Worm (Caenorhabditis elegans) whole organism, early embryonic: ENCODE measurements around the gene str-37.

Experiments
- B0310.2 ChIP-seq: sonication (generic microtip); optimal IDR thresholded peaks from 2 replicates; lab custom pipeline; 2016; ENCODE audit warnings: mild to moderate bottlenecking, missing genetic modification characterization, missing compliant biosample characterization
- F13C5.2 ChIP-seq: sonication (generic microtip); optimal IDR thresholded peaks from 2 replicates; lab custom pipeline; 2017; ENCODE audit warnings: mild to moderate bottlenecking, missing genetic modification characterization, inconsistent platforms, missing compliant biosample characterization
- aly-1 ChIP-seq: sonication (generic microtip); optimal IDR thresholded peaks from 2 replicates; lab custom pipeline; 2016; ENCODE audit warnings: missing genetic modification characterization, missing compliant biosample characterization
- ama-1 ChIP-seq: fragments of 150-350 bp; optimal IDR thresholded peaks from 2 replicates; lab custom pipeline; 2014
- ceh-13 ChIP-seq: fragments of 200-800 bp; sonication (Bioruptor generic); optimal IDR thresholded peaks from 2 replicates; lab custom pipeline; 2018; ENCODE audit warnings: mild to moderate bottlenecking, missing genetic modification characterization, missing compliant biosample characterization
- ceh-36 ChIP-seq: sonication (generic microtip); optimal IDR thresholded peaks from 2 replicates; lab custom pipeline; 2016; ENCODE audit warnings: missing genetic modification characterization, inconsistent platforms, missing compliant biosample characterization
- ets-7 ChIP-seq: sonication (generic microtip); optimal IDR thresholded peaks from 2 replicates; lab custom pipeline; 2016; ENCODE audit warnings: missing genotype, missing genetic modification characterization, missing compliant biosample characterization
- flt-1 ChIP-seq: fragments of 200-800 bp; sonication (Bioruptor generic); IDR thresholded peaks from 2 replicates; pipeline ENCODE4 v1.3.6; 2022; ENCODE audit warnings: missing genetic modification characterization, missing compliant biosample characterization
- hmbx-1 ChIP-seq: sonication (generic microtip); optimal IDR thresholded peaks from 2 replicates; lab custom pipeline; 2016; ENCODE audit warnings: mild to moderate bottlenecking, missing genetic modification characterization, missing compliant biosample characterization
- hmg-4 ChIP-seq: fragments of 200-800 bp; sonication (Bioruptor generic); optimal IDR thresholded peaks from 2 replicates; lab custom pipeline; 2018; ENCODE audit warnings: mild to moderate bottlenecking, missing genetic modification characterization, missing compliant biosample characterization
- hnd-1 ChIP-seq: sonication (generic microtip); optimal IDR thresholded peaks from 2 replicates; lab custom pipeline; 2016; ENCODE audit warnings: missing genetic modification characterization, missing compliant biosample characterization
- pes-1 ChIP-seq: fragments of 200-800 bp; sonication (Bioruptor generic); IDR thresholded peaks from 2 replicates; pipeline ENCODE4 v1.3.6; 2022; ENCODE audit warnings: missing genetic modification reagents, missing genetic modification characterization, missing compliant biosample characterization
- scrt-1 ChIP-seq: fragments of 200-800 bp; sonication (Bioruptor generic); IDR thresholded peaks from 2 replicates; pipeline ENCODE4 v1.3.6; 2022; ENCODE audit warnings: missing genetic modification characterization, missing compliant biosample characterization
- sea-1 ChIP-seq: fragments of 200-800 bp; sonication (Bioruptor generic); conservative IDR thresholded peaks from 2 replicates; pipeline ENCODE4 v1.3.6; 2022; ENCODE audit warnings: missing genetic modification characterization, missing compliant biosample characterization
- tbx-11 ChIP-seq: fragments of 200-800 bp; sonication (Bioruptor generic); IDR thresholded peaks from 2 replicates; pipeline ENCODE4 v1.3.6; 2022; ENCODE audit warnings: missing genetic modification characterization, missing compliant biosample characterization
- tbx-37 ChIP-seq: fragments of 200-800 bp; sonication (Bioruptor generic); conservative IDR thresholded peaks from 2 replicates; pipeline ENCODE4 v1.3.6; 2022; ENCODE audit warnings: missing genetic modification reagents, missing genetic modification characterization, missing compliant biosample characterization
- tra-4 ChIP-seq: sonication (generic microtip); optimal IDR thresholded peaks from 2 replicates; lab custom pipeline; 2017; ENCODE audit warnings: missing genetic modification characterization, missing compliant biosample characterization

Gene str-37

DNA sequence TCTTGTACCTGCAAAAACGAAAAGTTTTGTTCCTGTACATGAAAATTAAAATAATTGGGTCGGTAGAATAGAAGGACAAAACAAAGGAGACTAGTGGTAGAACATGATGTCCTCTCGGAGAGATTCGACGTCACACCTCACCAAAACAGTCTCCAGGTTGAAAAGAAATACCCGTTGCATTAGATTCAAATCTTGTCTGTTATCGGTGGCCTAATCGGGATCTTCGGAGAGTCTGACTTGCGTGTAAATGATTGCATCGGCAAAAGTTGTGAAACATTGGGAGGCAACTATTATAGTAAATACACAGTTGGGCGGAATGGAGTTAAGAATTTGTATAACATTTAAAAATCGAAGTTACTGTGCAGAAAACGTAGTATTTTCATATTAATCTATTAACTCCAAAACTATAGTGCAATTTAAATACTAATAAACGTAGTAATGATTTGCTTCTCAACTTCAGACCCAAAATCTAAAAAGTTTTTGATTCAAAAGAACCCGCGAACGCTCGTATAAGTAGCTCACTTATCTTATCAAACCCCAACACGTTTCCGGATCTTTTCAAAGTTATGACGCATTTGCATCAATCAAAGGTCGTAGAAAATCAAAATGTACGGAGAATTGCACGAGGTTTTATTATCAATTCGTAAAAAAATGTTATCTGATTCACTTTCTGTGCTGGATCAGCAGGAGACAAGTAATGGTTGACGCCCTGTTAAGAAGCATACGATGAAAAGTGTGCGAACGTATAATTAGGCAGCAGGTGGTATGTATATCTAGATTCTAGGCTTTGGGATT lies 6.0 kb downstream of the str-37 start, which contains the start of gene nhr-168:
TSS of gene nhr-168 (minus strand) at position 486 of the 795 bp plus-strand sequence.
- no peak for TF ChIP-seq aly-1 (tag; lab: Kevin White, UChicago)
- no peak for TF ChIP-seq ceh-13
- TF ChIP-seq ceh-36 (tag; lab: Kevin White, UChicago): no peak
- TF ChIP-seq ets-7 (tag; lab: Kevin White, UChicago): no peak
- TF ChIP-seq sea-1 (GFP tag; lab: Robert Waterston, UW): no peak
- TF ChIP-seq pes-1: no peak
- no peak for TF ChIP-seq hmbx-1 (tag; lab: Kevin White, UChicago)
- no peak for TF ChIP-seq ama-1 (lab: Kevin White, UChicago)
- no peak for TF ChIP-seq hnd-1 (tag; lab: Kevin White, UChicago)
- TF ChIP-seq B0310.2: no peak
- TF ChIP-seq tbx-37 (GFP tag; lab: Robert Waterston, UW): no peak
- no peak for TF ChIP-seq tbx-11 (GFP tag; lab: Robert Waterston, UW)
- no peak for TF ChIP-seq flt-1
- TF ChIP-seq hmg-4 (GFP tag; lab: Kevin White, UChicago): no peak
- TF ChIP-seq tra-4 (tag; lab: Kevin White, UChicago): no peak

DNA sequence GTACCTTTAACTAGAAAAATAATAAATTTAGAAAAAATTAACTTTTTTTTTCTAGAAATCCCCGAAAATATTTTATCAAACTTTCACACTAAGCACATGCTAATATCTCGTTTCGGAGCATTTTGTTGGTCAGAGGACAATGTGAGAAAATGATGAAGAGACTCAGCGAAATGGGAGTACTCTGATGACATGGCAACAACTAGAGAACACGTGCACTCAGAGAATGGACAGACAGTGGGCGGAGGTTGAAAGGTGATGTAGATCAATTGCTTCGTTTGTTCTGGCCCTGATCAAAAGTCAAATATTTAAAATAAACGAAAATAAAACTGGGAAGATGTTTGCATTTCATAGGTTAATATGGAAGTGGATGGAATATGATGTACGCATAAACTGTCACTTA lies 6.9 kb downstream of the str-37 start:
- TF ChIP-seq sea-1 (GFP tag; lab: Robert Waterston, UW) (no peak), tbx-11 (GFP tag; lab: Robert Waterston, UW) (no peak), ets-7 (tag; lab: Kevin White, UChicago) (no peak), hnd-1 (tag; lab: Kevin White, UChicago) (no peak), ceh-36 (tag; lab: Kevin White, UChicago) (no peak), B0310.2 (no peak), aly-1 (tag; lab: Kevin White, UChicago) (no peak), scrt-1 (GFP tag; lab: Robert Waterston, UW) (no peak), flt-1 (no peak), hmg-4 (GFP tag; lab: Kevin White, UChicago) (no peak), ama-1 (lab: Kevin White, UChicago) (no peak), tra-4 (tag; lab: Kevin White, UChicago) (no peak)

DNA sequence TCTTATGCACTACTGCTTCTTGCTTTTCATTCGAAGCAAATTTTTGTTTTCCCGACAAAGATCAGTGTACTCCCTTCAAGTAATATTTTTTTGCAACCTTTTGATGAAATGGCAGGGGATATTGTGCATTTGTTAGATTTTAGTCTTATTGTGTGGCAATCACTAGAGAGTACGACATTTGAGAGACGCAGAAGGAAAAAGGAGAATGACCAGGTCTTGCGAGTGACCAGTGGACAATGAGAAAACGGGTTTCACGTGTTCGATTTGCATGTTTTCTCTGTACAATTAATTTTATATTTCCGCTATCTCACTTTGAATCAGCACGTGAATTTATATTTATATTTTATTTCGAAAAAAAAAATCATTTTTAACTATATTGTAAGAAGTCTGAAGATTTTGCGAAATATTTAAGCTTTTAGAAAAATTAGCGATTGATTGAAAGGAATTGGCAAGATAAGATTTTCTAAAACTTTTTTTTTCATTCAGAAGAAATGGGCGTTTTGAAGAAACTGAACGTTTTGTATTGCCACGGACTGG lies 8.4 kb downstream of the str-37 start, which contains the start of gene C50B6.9:
TSS of gene C50B6.9 (plus strand) at position 487 of the 537 bp plus-strand sequence.
- TF ChIP-seq ets-7 (tag; lab: Kevin White, UChicago) (no peak), tra-4 (tag; lab: Kevin White, UChicago) (no peak), hmg-4 (GFP tag; lab: Kevin White, UChicago) (no peak), hmbx-1 (tag; lab: Kevin White, UChicago) (no peak), F13C5.2 (no peak), ceh-13 (no peak), tbx-11 (GFP tag; lab: Robert Waterston, UW) (no peak), hnd-1 (tag; lab: Kevin White, UChicago) (no peak), tbx-37 (GFP tag; lab: Robert Waterston, UW) (no peak), ceh-36 (tag; lab: Kevin White, UChicago) (no peak), sea-1 (GFP tag; lab: Robert Waterston, UW) (no peak), ama-1 (lab: Kevin White, UChicago) (no peak), pes-1 (no peak)

DNA sequence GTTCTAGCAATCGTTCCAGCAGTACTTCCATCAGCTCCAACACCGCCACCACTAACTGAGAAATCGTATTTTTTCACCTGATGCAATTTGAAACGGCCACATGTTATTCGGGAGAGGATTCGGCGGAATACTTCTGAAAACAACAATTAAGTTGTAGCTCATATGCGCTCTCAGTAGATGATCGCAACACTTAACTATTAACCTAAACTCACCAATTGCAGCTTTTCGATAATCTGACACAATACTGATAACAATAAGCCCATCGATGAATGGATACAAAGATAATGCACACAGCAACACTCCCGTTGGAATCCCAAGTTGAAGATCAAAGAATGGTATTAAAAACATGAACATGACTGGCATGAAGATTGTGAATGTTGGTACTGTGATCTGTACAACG lies 10.5 kb downstream of the str-37 start:
- TF ChIP-seq sea-1 (GFP tag; lab: Robert Waterston, UW): no peak
- TF ChIP-seq hmbx-1 (tag; lab: Kevin White, UChicago): no peak
- TF ChIP-seq F13C5.2: no peak
- TF ChIP-seq ama-1 (lab: Kevin White, UChicago): no peak
- no peak for TF ChIP-seq hmg-4 (GFP tag; lab: Kevin White, UChicago)
- no peak for TF ChIP-seq B0310.2
- no peak for TF ChIP-seq scrt-1 (GFP tag; lab: Robert Waterston, UW)
- no peak for TF ChIP-seq flt-1
- no peak for TF ChIP-seq ceh-36 (tag; lab: Kevin White, UChicago)
- no peak for TF ChIP-seq ceh-13
- TF ChIP-seq hnd-1 (tag; lab: Kevin White, UChicago): no peak
- no peak for TF ChIP-seq tbx-11 (GFP tag; lab: Robert Waterston, UW)
- no peak for TF ChIP-seq tbx-37 (GFP tag; lab: Robert Waterston, UW)
- no peak for TF ChIP-seq ets-7 (tag; lab: Kevin White, UChicago)
- TF ChIP-seq aly-1 (tag; lab: Kevin White, UChicago): no peak
- TF ChIP-seq tra-4 (tag; lab: Kevin White, UChicago): no peak
- no peak for TF ChIP-seq pes-1

DNA sequence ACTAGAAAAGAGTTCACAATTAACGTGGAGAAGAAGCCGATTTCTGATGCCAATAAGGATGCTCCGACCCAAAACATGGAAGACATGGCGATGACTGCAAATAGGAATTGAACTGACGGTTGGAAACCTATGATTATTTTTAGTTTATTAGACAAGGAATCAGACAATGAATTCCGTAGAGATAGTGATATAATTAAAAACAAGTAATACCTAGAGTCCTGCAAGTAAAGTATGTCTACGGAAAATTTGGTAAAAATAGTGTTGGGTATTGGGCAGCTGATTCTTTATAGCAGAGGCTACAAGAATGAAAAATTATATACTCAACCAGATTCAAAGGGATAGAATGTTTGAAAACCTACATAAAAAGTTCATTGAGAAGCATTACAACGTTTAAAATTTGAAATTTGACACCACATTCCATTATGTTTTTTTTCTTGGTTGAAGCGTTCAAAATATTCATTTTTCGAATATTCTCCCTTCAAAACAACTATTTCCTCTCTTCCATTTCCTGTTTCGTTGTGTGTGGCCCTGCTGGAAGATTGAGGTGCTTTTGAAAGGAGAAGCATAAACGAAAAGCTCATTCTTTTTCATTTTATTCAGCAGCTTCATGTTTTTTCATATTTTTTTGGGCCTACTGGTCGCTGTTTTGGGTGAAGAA lies 12.2 kb downstream of the str-37 start, which contains the start of the genes str-4 and lgc-48:
TSS of gene str-4 (minus strand) at position 101 of the 658 bp plus-strand sequence.
TSS of gene lgc-48 (plus strand) at position 608 of the 658 bp plus-strand sequence.
- TF ChIP-seq hmbx-1 (tag; lab: Kevin White, UChicago): no peak
- TF ChIP-seq tra-4 (tag; lab: Kevin White, UChicago): no peak
- no peak for TF ChIP-seq flt-1
- TF ChIP-seq sea-1 (GFP tag; lab: Robert Waterston, UW): no peak

DNA sequence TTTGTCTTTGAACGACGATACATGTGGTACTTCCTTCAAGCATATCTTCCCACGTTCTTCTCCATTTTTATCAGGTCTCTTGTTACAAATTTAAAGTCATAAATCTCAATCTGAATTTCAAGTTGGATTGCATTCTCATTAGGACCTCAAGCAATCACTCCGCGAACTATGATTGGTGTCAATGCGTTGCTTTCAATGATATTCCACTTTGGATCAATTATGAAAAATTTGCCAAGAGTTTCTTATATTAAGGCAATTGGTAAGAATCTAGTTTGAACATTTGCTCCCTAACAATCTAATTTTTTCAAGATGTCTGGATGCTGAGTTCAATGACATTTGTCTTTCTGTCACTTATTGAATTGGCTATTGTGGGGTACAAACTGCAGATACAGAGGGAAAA lies 14.7 kb downstream of the str-37 start:
- no peak for TF ChIP-seq hmg-4 (GFP tag; lab: Kevin White, UChicago)
